Worm (Caenorhabditis elegans) whole organism, early embryonic: ENCODE results near the gene arid-1.

ENCODE experiments used
- B0310.2 ChIP-seq: sonication (generic microtip); optimal IDR thresholded peaks from 2 replicates; lab custom pipeline; 2016; ENCODE audit warnings: mild to moderate bottlenecking, missing genetic modification characterization, missing compliant biosample characterization
- F13C5.2 ChIP-seq: sonication (generic microtip); optimal IDR thresholded peaks from 2 replicates; lab custom pipeline; 2017; ENCODE audit warnings: mild to moderate bottlenecking, missing genetic modification characterization, inconsistent platforms, missing compliant biosample characterization
- aly-1 ChIP-seq: sonication (generic microtip); optimal IDR thresholded peaks from 2 replicates; lab custom pipeline; 2016; ENCODE audit warnings: missing genetic modification characterization, missing compliant biosample characterization
- ama-1 ChIP-seq: fragments of 150-350 bp; optimal IDR thresholded peaks from 2 replicates; lab custom pipeline; 2014
- ceh-13 ChIP-seq: fragments of 200-800 bp; sonication (Bioruptor generic); optimal IDR thresholded peaks from 2 replicates; lab custom pipeline; 2018; ENCODE audit warnings: mild to moderate bottlenecking, missing genetic modification characterization, missing compliant biosample characterization
- ceh-36 ChIP-seq: sonication (generic microtip); optimal IDR thresholded peaks from 2 replicates; lab custom pipeline; 2016; ENCODE audit warnings: missing genetic modification characterization, inconsistent platforms, missing compliant biosample characterization
- ets-7 ChIP-seq: sonication (generic microtip); optimal IDR thresholded peaks from 2 replicates; lab custom pipeline; 2016; ENCODE audit warnings: missing genotype, missing genetic modification characterization, missing compliant biosample characterization
- flt-1 ChIP-seq: fragments of 200-800 bp; sonication (Bioruptor generic); IDR thresholded peaks from 2 replicates; pipeline ENCODE4 v1.3.6; 2022; ENCODE audit warnings: missing genetic modification characterization, missing compliant biosample characterization
- hmbx-1 ChIP-seq: sonication (generic microtip); optimal IDR thresholded peaks from 2 replicates; lab custom pipeline; 2016; ENCODE audit warnings: mild to moderate bottlenecking, missing genetic modification characterization, missing compliant biosample characterization
- hmg-4 ChIP-seq: fragments of 200-800 bp; sonication (Bioruptor generic); optimal IDR thresholded peaks from 2 replicates; lab custom pipeline; 2018; ENCODE audit warnings: mild to moderate bottlenecking, missing genetic modification characterization, missing compliant biosample characterization
- hnd-1 ChIP-seq: sonication (generic microtip); optimal IDR thresholded peaks from 2 replicates; lab custom pipeline; 2016; ENCODE audit warnings: missing genetic modification characterization, missing compliant biosample characterization
- pes-1 ChIP-seq: fragments of 200-800 bp; sonication (Bioruptor generic); IDR thresholded peaks from 2 replicates; pipeline ENCODE4 v1.3.6; 2022; ENCODE audit warnings: missing genetic modification reagents, missing genetic modification characterization, missing compliant biosample characterization
- scrt-1 ChIP-seq: fragments of 200-800 bp; sonication (Bioruptor generic); IDR thresholded peaks from 2 replicates; pipeline ENCODE4 v1.3.6; 2022; ENCODE audit warnings: missing genetic modification characterization, missing compliant biosample characterization
- sea-1 ChIP-seq: fragments of 200-800 bp; sonication (Bioruptor generic); conservative IDR thresholded peaks from 2 replicates; pipeline ENCODE4 v1.3.6; 2022; ENCODE audit warnings: missing genetic modification characterization, missing compliant biosample characterization
- tbx-11 ChIP-seq: fragments of 200-800 bp; sonication (Bioruptor generic); IDR thresholded peaks from 2 replicates; pipeline ENCODE4 v1.3.6; 2022; ENCODE audit warnings: missing genetic modification characterization, missing compliant biosample characterization
- tbx-37 ChIP-seq: fragments of 200-800 bp; sonication (Bioruptor generic); conservative IDR thresholded peaks from 2 replicates; pipeline ENCODE4 v1.3.6; 2022; ENCODE audit warnings: missing genetic modification reagents, missing genetic modification characterization, missing compliant biosample characterization
- tra-4 ChIP-seq: sonication (generic microtip); optimal IDR thresholded peaks from 2 replicates; lab custom pipeline; 2017; ENCODE audit warnings: missing genetic modification characterization, missing compliant biosample characterization

arid-1 gene

ce11 chrV:173437-173836 lies 12.5 kb upstream of the arid-1 start:
- TF ChIP-seq hmg-4 (GFP tag; lab: Kevin White, UChicago) (no peak), ceh-36 (tag; lab: Kevin White, UChicago) (no peak), hnd-1 (tag; lab: Kevin White, UChicago) (no peak), B0310.2 (tag; lab: Kevin White, UChicago) (no peak), flt-1 (GFP tag; lab: Robert Waterston, UW) (no peak), hmbx-1 (no peak), ama-1 (no peak), ets-7 (tag; lab: Kevin White, UChicago) (no peak), sea-1 (GFP tag; lab: Robert Waterston, UW) (no peak), tra-4 (tag; lab: Kevin White, UChicago) (no peak), pes-1 (GFP tag; lab: Robert Waterston, UW) (no peak), ceh-13 (GFP tag; lab: Kevin White, UChicago) (no peak), F13C5.2 (no peak), tbx-11 (GFP tag; lab: Robert Waterston, UW) (no peak), scrt-1 (GFP tag; lab: Robert Waterston, UW) (no peak), aly-1 (no peak), tbx-37 (GFP tag; lab: Robert Waterston, UW) (no peak)

- TF ChIP-seq ama-1 (no peak), ceh-36 (tag; lab: Kevin White, UChicago) (no peak), tra-4 (tag; lab: Kevin White, UChicago) (no peak), ets-7 (tag; lab: Kevin White, UChicago) (no peak), tbx-37 (GFP tag; lab: Robert Waterston, UW) (no peak), B0310.2 (tag; lab: Kevin White, UChicago) (no peak), ceh-13 (GFP tag; lab: Kevin White, UChicago) (no peak), scrt-1 (GFP tag; lab: Robert Waterston, UW) (no peak), F13C5.2 (no peak), aly-1 (no peak), flt-1 (GFP tag; lab: Robert Waterston, UW) (no peak), hmg-4 (GFP tag; lab: Kevin White, UChicago) (no peak), hnd-1 (tag; lab: Kevin White, UChicago) (no peak), sea-1 (GFP tag; lab: Robert Waterston, UW) (no peak), tbx-11 (GFP tag; lab: Robert Waterston, UW) (no peak), pes-1 (GFP tag; lab: Robert Waterston, UW) (no peak), hmbx-1 (no peak)
Observed at ce11 chrV:174520-174919, 11.4 kb upstream of the arid-1 start.

DNA sequence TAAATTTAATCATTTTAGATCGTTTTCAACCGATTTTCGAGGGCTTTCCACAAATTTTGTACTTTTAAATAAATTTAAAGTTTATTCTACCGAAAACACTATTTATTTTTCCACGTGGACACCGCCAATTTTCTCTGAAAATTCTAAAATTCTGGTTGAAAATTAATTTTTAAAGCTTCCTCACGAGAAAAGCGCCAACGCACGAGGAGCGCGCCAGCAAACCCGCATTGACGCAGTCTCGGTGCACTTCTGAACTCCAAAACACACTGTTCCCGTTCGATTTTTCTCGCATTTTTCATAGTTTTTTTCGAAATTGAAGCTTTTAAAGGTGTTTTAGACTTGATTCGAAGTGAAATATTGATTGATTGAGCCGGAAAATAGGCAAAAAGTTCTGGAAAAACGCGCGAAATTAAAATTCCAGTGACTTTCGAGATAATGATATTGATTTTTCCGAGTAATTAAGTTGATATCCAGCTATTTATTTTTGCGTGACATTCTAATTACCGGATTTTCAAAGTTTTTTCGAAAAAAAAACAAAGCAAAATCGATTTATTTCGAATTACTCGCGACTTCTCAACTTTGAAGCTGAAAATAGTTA lies 9.0 kb upstream of the arid-1 start, which contains the start of gene cul-3:
TSS of gene cul-3 (plus strand) at position 548 of the 598 bp plus-strand sequence.
- TF ChIP-seq pes-1 (GFP tag; lab: Robert Waterston, UW) (no peak), hnd-1 (tag; lab: Kevin White, UChicago) (no peak)

DNA sequence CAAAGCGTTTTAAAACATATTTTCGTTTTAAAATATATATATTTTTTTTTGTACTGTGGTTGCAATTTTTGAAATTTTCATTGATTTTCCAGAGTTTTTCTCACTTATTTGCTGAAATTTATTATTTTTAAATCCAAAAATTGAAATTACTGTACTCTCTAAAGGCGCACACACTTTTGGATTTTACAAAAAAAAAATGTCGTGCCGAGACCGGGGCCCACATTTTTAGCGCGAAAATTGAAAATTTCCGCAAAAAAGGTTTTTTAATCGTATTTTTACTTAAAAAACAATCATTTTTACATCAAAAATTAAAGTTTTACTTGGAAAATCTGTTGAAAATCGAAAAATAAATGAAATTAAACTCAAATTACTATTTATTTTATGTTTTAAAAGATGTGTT lies 843 bp upstream of the arid-1 start:
- TF ChIP-seq hnd-1 (tag; lab: Kevin White, UChicago) (no peak), scrt-1 (GFP tag; lab: Robert Waterston, UW) (no peak), B0310.2 (tag; lab: Kevin White, UChicago) (no peak), aly-1 (no peak), pes-1 (GFP tag; lab: Robert Waterston, UW) (no peak), hmbx-1 (no peak), ceh-36 (tag; lab: Kevin White, UChicago) (no peak), sea-1 (GFP tag; lab: Robert Waterston, UW) (no peak)

DNA sequence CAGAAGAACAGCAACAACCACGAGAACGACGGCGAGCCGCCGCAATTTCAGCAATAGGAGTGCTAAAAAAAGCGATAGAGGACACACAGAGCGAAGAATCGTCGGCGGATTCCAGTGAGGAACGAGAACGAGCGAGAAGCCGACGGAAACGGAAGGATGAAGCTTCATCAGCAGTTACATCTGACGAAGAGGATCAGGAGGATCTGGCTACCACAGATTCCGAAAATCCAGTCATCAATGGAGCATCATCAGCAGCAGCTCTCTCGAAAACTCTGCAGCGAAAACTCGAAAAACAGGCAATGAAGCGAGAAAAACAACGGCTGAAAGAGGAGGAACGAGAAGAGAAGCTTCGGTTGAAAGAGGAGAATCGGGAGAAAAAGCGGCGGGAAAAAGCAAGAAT lies 3.5 kb downstream of the arid-1 start:
- TF ChIP-seq tbx-37 (GFP tag; lab: Robert Waterston, UW) (no peak), ets-7 (tag; lab: Kevin White, UChicago) (no peak), F13C5.2 (no peak), scrt-1 (GFP tag; lab: Robert Waterston, UW) (no peak), flt-1 (GFP tag; lab: Robert Waterston, UW) (no peak), hmg-4 (GFP tag; lab: Kevin White, UChicago) (no peak), ama-1 (no peak), B0310.2 (tag; lab: Kevin White, UChicago) (no peak), ceh-36 (tag; lab: Kevin White, UChicago) (no peak), hnd-1 (tag; lab: Kevin White, UChicago) (no peak), tra-4 (tag; lab: Kevin White, UChicago) (no peak), pes-1 (GFP tag; lab: Robert Waterston, UW) (no peak), aly-1 (no peak), sea-1 (GFP tag; lab: Robert Waterston, UW) (no peak), hmbx-1 (no peak), ceh-13 (GFP tag; lab: Kevin White, UChicago) (no peak), tbx-11 (GFP tag; lab: Robert Waterston, UW) (no peak)

DNA sequence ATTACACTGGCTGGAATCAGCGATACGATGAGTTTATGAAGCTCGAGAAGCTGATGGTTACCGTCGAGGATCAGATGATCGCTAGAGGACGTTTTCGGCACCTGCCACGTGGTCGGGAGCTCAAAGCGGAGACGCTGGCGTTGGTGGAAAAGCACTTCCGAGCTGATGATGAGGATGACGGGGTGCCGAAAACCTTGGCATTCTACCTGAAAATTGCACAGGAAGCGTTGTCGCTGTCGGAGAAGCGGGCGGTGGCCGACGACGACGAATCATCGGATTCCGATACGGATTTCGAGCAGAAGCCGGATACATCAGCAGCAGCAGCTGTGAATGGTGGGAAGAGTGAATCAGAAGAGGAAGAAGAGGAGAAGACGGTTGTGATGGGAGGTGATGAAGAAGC lies 8.8 kb downstream of the arid-1 start:
- TF ChIP-seq ceh-36 (tag; lab: Kevin White, UChicago) = no peak
- TF ChIP-seq F13C5.2 = no peak
- TF ChIP-seq flt-1 (GFP tag; lab: Robert Waterston, UW) = no peak
- TF ChIP-seq hmg-4 (GFP tag; lab: Kevin White, UChicago) = no peak
- no peak for TF ChIP-seq ama-1
- no peak for TF ChIP-seq sea-1 (GFP tag; lab: Robert Waterston, UW)
- TF ChIP-seq scrt-1 (GFP tag; lab: Robert Waterston, UW) = no peak
- no peak for TF ChIP-seq ets-7 (tag; lab: Kevin White, UChicago)
- TF ChIP-seq tra-4 (tag; lab: Kevin White, UChicago) = no peak
- TF ChIP-seq aly-1 = no peak
- TF ChIP-seq tbx-11 (GFP tag; lab: Robert Waterston, UW) = no peak

- no peak for TF ChIP-seq ama-1
- TF ChIP-seq tra-4 (tag; lab: Kevin White, UChicago) = no peak
- no peak for TF ChIP-seq ets-7 (tag; lab: Kevin White, UChicago)
- TF ChIP-seq tbx-11 (GFP tag; lab: Robert Waterston, UW) = no peak
- no peak for TF ChIP-seq sea-1 (GFP tag; lab: Robert Waterston, UW)
- no peak for TF ChIP-seq tbx-37 (GFP tag; lab: Robert Waterston, UW)
- no peak for TF ChIP-seq B0310.2 (tag; lab: Kevin White, UChicago)
- no peak for TF ChIP-seq ceh-13 (GFP tag; lab: Kevin White, UChicago)
- no peak for TF ChIP-seq hmbx-1
- TF ChIP-seq aly-1 = no peak
- no peak for TF ChIP-seq scrt-1 (GFP tag; lab: Robert Waterston, UW)
- no peak for TF ChIP-seq pes-1 (GFP tag; lab: Robert Waterston, UW)
- no peak for TF ChIP-seq flt-1 (GFP tag; lab: Robert Waterston, UW)
- no peak for TF ChIP-seq hmg-4 (GFP tag; lab: Kevin White, UChicago)
- TF ChIP-seq ceh-36 (tag; lab: Kevin White, UChicago) = no peak
- no peak for TF ChIP-seq F13C5.2
- no peak for TF ChIP-seq hnd-1 (tag; lab: Kevin White, UChicago)
Observed at ce11 chrV:201300-201699, 15.3 kb downstream of the arid-1 start, which contains the start of gene trpp-1. Gene trpp-1, plus strand, starts transcription at chrV:201600.
